Worm (Caenorhabditis elegans) whole organism, early embryonic: ENCODE results near the gene folr-1.

Experiments used
- B0310.2 ChIP-seq: sonication (generic microtip); optimal IDR thresholded peaks from 2 replicates; lab custom pipeline; 2016; ENCODE audit warnings: mild to moderate bottlenecking, missing genetic modification characterization, missing compliant biosample characterization
- aly-1 ChIP-seq: sonication (generic microtip); optimal IDR thresholded peaks from 2 replicates; lab custom pipeline; 2016; ENCODE audit warnings: missing genetic modification characterization, missing compliant biosample characterization
- ama-1 ChIP-seq: fragments of 150-350 bp; optimal IDR thresholded peaks from 2 replicates; lab custom pipeline; 2014
- ceh-13 ChIP-seq: fragments of 200-800 bp; sonication (Bioruptor generic); optimal IDR thresholded peaks from 2 replicates; lab custom pipeline; 2018; ENCODE audit warnings: mild to moderate bottlenecking, missing genetic modification characterization, missing compliant biosample characterization
- ets-7 ChIP-seq: sonication (generic microtip); optimal IDR thresholded peaks from 2 replicates; lab custom pipeline; 2016; ENCODE audit warnings: missing genotype, missing genetic modification characterization, missing compliant biosample characterization
- flt-1 ChIP-seq: fragments of 200-800 bp; sonication (Bioruptor generic); IDR thresholded peaks from 2 replicates; pipeline ENCODE4 v1.3.6; 2022; ENCODE audit warnings: missing genetic modification characterization, missing compliant biosample characterization
- hmbx-1 ChIP-seq: sonication (generic microtip); optimal IDR thresholded peaks from 2 replicates; lab custom pipeline; 2016; ENCODE audit warnings: mild to moderate bottlenecking, missing genetic modification characterization, missing compliant biosample characterization
- hmg-4 ChIP-seq: fragments of 200-800 bp; sonication (Bioruptor generic); optimal IDR thresholded peaks from 2 replicates; lab custom pipeline; 2018; ENCODE audit warnings: mild to moderate bottlenecking, missing genetic modification characterization, missing compliant biosample characterization
- hnd-1 ChIP-seq: sonication (generic microtip); optimal IDR thresholded peaks from 2 replicates; lab custom pipeline; 2016; ENCODE audit warnings: missing genetic modification characterization, missing compliant biosample characterization
- pes-1 ChIP-seq: fragments of 200-800 bp; sonication (Bioruptor generic); IDR thresholded peaks from 2 replicates; pipeline ENCODE4 v1.3.6; 2022; ENCODE audit warnings: missing genetic modification reagents, missing genetic modification characterization, missing compliant biosample characterization
- scrt-1 ChIP-seq: fragments of 200-800 bp; sonication (Bioruptor generic); IDR thresholded peaks from 2 replicates; pipeline ENCODE4 v1.3.6; 2022; ENCODE audit warnings: missing genetic modification characterization, missing compliant biosample characterization
- sea-1 ChIP-seq: fragments of 200-800 bp; sonication (Bioruptor generic); conservative IDR thresholded peaks from 2 replicates; pipeline ENCODE4 v1.3.6; 2022; ENCODE audit warnings: missing genetic modification characterization, missing compliant biosample characterization
- tbx-11 ChIP-seq: fragments of 200-800 bp; sonication (Bioruptor generic); IDR thresholded peaks from 2 replicates; pipeline ENCODE4 v1.3.6; 2022; ENCODE audit warnings: missing genetic modification characterization, missing compliant biosample characterization
- tbx-37 ChIP-seq: fragments of 200-800 bp; sonication (Bioruptor generic); conservative IDR thresholded peaks from 2 replicates; pipeline ENCODE4 v1.3.6; 2022; ENCODE audit warnings: missing genetic modification reagents, missing genetic modification characterization, missing compliant biosample characterization

DNA sequence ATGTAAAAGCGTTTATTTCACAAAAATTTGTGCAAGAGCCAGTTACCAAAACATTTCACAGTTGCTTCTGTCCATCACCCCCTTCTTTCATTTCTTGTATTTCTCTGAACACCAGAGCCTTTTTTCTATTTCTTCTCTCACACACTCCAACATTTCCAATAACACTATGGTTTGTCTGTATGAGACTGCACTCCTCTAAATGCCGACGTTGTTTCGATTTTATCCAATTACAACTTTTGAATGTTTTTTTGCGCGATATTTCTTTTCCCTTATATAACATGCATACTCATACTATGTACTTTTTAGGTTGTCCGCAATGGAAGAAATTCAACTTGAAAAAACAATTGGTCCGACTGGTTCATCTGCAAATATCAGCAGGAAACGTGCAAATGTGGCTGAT is 13.3 kb upstream of the folr-1 start, which contains the start of gene F21G4.5:
- TF ChIP-seq hmg-4 (GFP tag; lab: Kevin White, UChicago) = no peak
- TF ChIP-seq pes-1 (GFP tag; lab: Robert Waterston, UW) = no peak
- TF ChIP-seq ets-7 (tag; lab: Kevin White, UChicago) = no peak
- no peak for TF ChIP-seq ama-1 (lab: Kevin White, UChicago)
- TF ChIP-seq tbx-37 = no peak
- TF ChIP-seq flt-1 = no peak
- TF ChIP-seq scrt-1 (GFP tag; lab: Robert Waterston, UW) = no peak
- TF ChIP-seq ceh-13 (GFP tag; lab: Kevin White, UChicago) = no peak
- TF ChIP-seq sea-1 (GFP tag; lab: Robert Waterston, UW) = no peak
- TF ChIP-seq aly-1 = no peak
- TF ChIP-seq hmbx-1 (tag; lab: Kevin White, UChicago) = no peak
- TF ChIP-seq hnd-1 (tag; lab: Kevin White, UChicago) = no peak
- TF ChIP-seq tbx-11 (GFP tag; lab: Robert Waterston, UW) = no peak
- TF ChIP-seq B0310.2 = no peak
